Fruit fly (Drosophila melanogaster) whole organism, embryonic: ENCODE measurements around the gene Ugt35A1.

Experiments used
- Atf3 ChIP-seq: fragments of 200-800 bp; sonication (Bioruptor generic); optimal IDR thresholded peaks from 3 replicates; lab custom pipeline; 2016; ENCODE audit warnings: missing biosample characterization, missing genetic modification characterization
- Blimp-1 ChIP-seq: fragments of 200-800 bp; sonication (Bioruptor generic); optimal IDR thresholded peaks from 3 replicates; lab custom pipeline; 2018; ENCODE audit warnings: missing biosample characterization, missing genetic modification characterization, mild to moderate bottlenecking, moderate library complexity, missing genetic modification reagents
- CG10565 ChIP-seq: fragments of 200-800 bp; sonication (Bioruptor generic); optimal IDR thresholded peaks from 3 replicates; lab custom pipeline; 2016; ENCODE audit warnings: missing biosample characterization, mild to moderate bottlenecking, missing genetic modification characterization
- CG12744 ChIP-seq: fragments of 200-800 bp; sonication (Bioruptor generic); optimal IDR thresholded peaks from 2 replicates; lab custom pipeline; 2016; ENCODE audit warnings: missing biosample characterization, missing genetic modification characterization
- CG13287 ChIP-seq: fragments of 200-800 bp; sonication (Bioruptor generic); IDR thresholded peaks from 2 replicates; pipeline ENCODE4 v1.3.6; 2022; ENCODE audit warnings: missing biosample characterization, missing genetic modification characterization; ENCODE audit not compliant: partially characterized antibody
- CG13624 ChIP-seq: fragments of 200-800 bp; sonication (Bioruptor generic); optimal IDR thresholded peaks from 2 replicates; lab custom pipeline; 2016; ENCODE audit warnings: missing biosample characterization, missing genetic modification characterization
- CG17359 ChIP-seq: fragments of 200-800 bp; sonication (Bioruptor generic); optimal IDR thresholded peaks from 3 replicates; lab custom pipeline; 2018; ENCODE audit warnings: missing biosample characterization, mild to moderate bottlenecking, missing genetic modification characterization, moderate library complexity
- CG17612 ChIP-seq: fragments of 200-800 bp; sonication (Bioruptor generic); IDR thresholded peaks from 2 replicates; pipeline ENCODE4 v1.3.6; 2022; ENCODE audit warnings: missing biosample characterization, missing genetic modification characterization
- CG17829 ChIP-seq: fragments of 200-800 bp; optimal IDR thresholded peaks from 2 replicates; lab custom pipeline; 2019; ENCODE audit warnings: missing biosample characterization, mild to moderate bottlenecking, missing genetic modification characterization, moderate library complexity
- CG18011 ChIP-seq: fragments of 200-800 bp; sonication (Bioruptor generic); optimal IDR thresholded peaks from 2 replicates; lab custom pipeline; 2017; ENCODE audit warnings: missing biosample characterization, missing genetic modification characterization, mild to moderate bottlenecking, moderate library complexity, missing genotype
- CG1832 ChIP-seq: fragments of 200-800 bp; sonication (Bioruptor generic); optimal IDR thresholded peaks from 2 replicates; lab custom pipeline; 2017; ENCODE audit warnings: missing biosample characterization, mild to moderate bottlenecking, missing genetic modification characterization, inconsistent platforms
- CG18764 ChIP-seq: fragments of 200-800 bp; sonication (Bioruptor generic); optimal IDR thresholded peaks from 3 replicates; lab custom pipeline; 2016; ENCODE audit warnings: missing biosample characterization, missing genetic modification characterization
- CG2875 ChIP-seq: fragments of 200-800 bp; sonication (Bioruptor generic); optimal IDR thresholded peaks from 2 replicates; lab custom pipeline; 2017; ENCODE audit warnings: missing biosample characterization, mild to moderate bottlenecking, missing genetic modification characterization, missing genetic modification reagents
- CG3065 ChIP-seq: fragments of 200-800 bp; sonication (Bioruptor generic); optimal IDR thresholded peaks from 2 replicates; lab custom pipeline; 2016; ENCODE audit warnings: missing biosample characterization, missing genetic modification characterization
- CG32532 ChIP-seq: fragments of 200-800 bp; sonication (Bioruptor generic); IDR thresholded peaks from 2 replicates; pipeline ENCODE4 v1.3.6; 2022; ENCODE audit warnings: missing biosample characterization, missing genetic modification characterization
- CG3281 ChIP-seq: fragments of 200-800 bp; sonication (Bioruptor generic); optimal IDR thresholded peaks from 3 replicates; lab custom pipeline; 2017; ENCODE audit warnings: missing biosample characterization, mild to moderate bottlenecking, missing genetic modification characterization
- CG4282 ChIP-seq: fragments of 200-800 bp; sonication (Bioruptor generic); optimal IDR thresholded peaks from 2 replicates; lab custom pipeline; 2016; ENCODE audit warnings: missing biosample characterization, missing genetic modification characterization
- CG6854 ChIP-seq: fragments of 200-800 bp; sonication (Bioruptor generic); optimal IDR thresholded peaks from 3 replicates; lab custom pipeline; 2017; ENCODE audit warnings: missing biosample characterization, mild to moderate bottlenecking, missing genetic modification characterization
- CG7745 ChIP-seq: fragments of 200-800 bp; sonication (Bioruptor generic); optimal IDR thresholded peaks from 2 replicates; lab custom pipeline; 2018; ENCODE audit warnings: missing biosample characterization, mild to moderate bottlenecking, missing genetic modification characterization, moderate library complexity
- CG8765 ChIP-seq: fragments of 200-800 bp; sonication (Bioruptor generic); IDR thresholded peaks from 2 replicates; pipeline ENCODE4 v1.3.6; 2022; ENCODE audit warnings: missing biosample characterization, missing genetic modification characterization
- Fer1 ChIP-seq: fragments of 200-800 bp; sonication (Bioruptor generic); optimal IDR thresholded peaks from 2 replicates; lab custom pipeline; 2017; ENCODE audit warnings: missing biosample characterization, mild to moderate bottlenecking, missing genetic modification characterization
- Hmx ChIP-seq: fragments of 200-800 bp; sonication (Bioruptor generic); optimal IDR thresholded peaks from 2 replicates; lab custom pipeline; 2016; ENCODE audit warnings: missing biosample characterization, missing genetic modification characterization
- Hr51 ChIP-seq, 2 experiments: fragments of 200-800 bp; sonication (Bioruptor generic); optimal IDR thresholded peaks; 2 replicates in 1 of 2; 3 replicates in 1 of 2; lab custom pipeline; 2016 to 2018; ENCODE audit warnings: missing biosample characterization in 2 of 2, missing genetic modification characterization in 2 of 2, mild to moderate bottlenecking in 1 of 2, moderate library complexity in 1 of 2
- Mrtf ChIP-seq: fragments of 200-800 bp; sonication (Bioruptor generic); IDR thresholded peaks from 3 replicates; pipeline ENCODE4 v1.3.6; 2022; ENCODE audit warnings: missing biosample characterization, missing genetic modification characterization
- NFAT ChIP-seq: fragments of 200-800 bp; sonication (Bioruptor generic); IDR thresholded peaks from 2 replicates; pipeline ENCODE4 v1.3.6; 2022; ENCODE audit warnings: missing biosample characterization, missing genetic modification characterization
- Nf-YA ChIP-seq: fragments of 200-800 bp; sonication (Bioruptor generic); IDR thresholded peaks from 2 replicates; pipeline ENCODE4 v1.3.6; 2022; ENCODE audit warnings: missing biosample characterization, missing genetic modification characterization
- Nf-YC ChIP-seq: fragments of 200-800 bp; optimal IDR thresholded peaks from 3 replicates; lab custom pipeline; 2019; ENCODE audit warnings: missing biosample characterization, mild to moderate bottlenecking, missing genetic modification characterization, moderate library complexity
- PHDP ChIP-seq: fragments of 200-800 bp; sonication (Bioruptor generic); optimal IDR thresholded peaks from 3 replicates; lab custom pipeline; 2018; ENCODE audit warnings: missing biosample characterization, mild to moderate bottlenecking, missing genetic modification characterization, moderate library complexity
- Rx ChIP-seq: fragments of 200-800 bp; sonication (Bioruptor generic); IDR thresholded peaks from 2 replicates; pipeline ENCODE4 v1.3.6; 2022; ENCODE audit warnings: missing biosample characterization, missing genetic modification characterization
- Scr ChIP-seq: fragments of 200-800 bp; sonication (Bioruptor generic); IDR thresholded peaks from 2 replicates; pipeline ENCODE4 v1.3.6; 2022; ENCODE audit warnings: missing biosample characterization, missing genetic modification characterization; ENCODE audit not compliant: partially characterized antibody
- Side ChIP-seq: fragments of 200-800 bp; sonication (Bioruptor generic); optimal IDR thresholded peaks from 2 replicates; lab custom pipeline; 2016; ENCODE audit warnings: missing biosample characterization, missing genetic modification characterization
- Sox100B ChIP-seq: fragments of 200-800 bp; sonication (Bioruptor generic); optimal IDR thresholded peaks from 3 replicates; lab custom pipeline; 2018; ENCODE audit warnings: missing biosample characterization, mild to moderate bottlenecking, missing genetic modification characterization
- Xrp1 ChIP-seq: fragments of 200-800 bp; sonication (Bioruptor generic); IDR thresholded peaks from 2 replicates; pipeline ENCODE4 v1.3.6; 2022; ENCODE audit warnings: missing biosample characterization, missing genetic modification characterization
- YL-1 ChIP-seq: fragments of 200-800 bp; sonication (Bioruptor generic); optimal IDR thresholded peaks from 3 replicates; lab custom pipeline; 2017; ENCODE audit warnings: missing biosample characterization, mild to moderate bottlenecking, missing genetic modification characterization
- bab2 ChIP-seq: fragments of 200-800 bp; sonication (Bioruptor generic); optimal IDR thresholded peaks from 2 replicates; lab custom pipeline; 2016; ENCODE audit warnings: missing biosample characterization, missing genetic modification characterization
- chm ChIP-seq: fragments of 200-800 bp; sonication (Bioruptor generic); IDR thresholded peaks from 2 replicates; pipeline ENCODE4 v1.3.6; 2022; ENCODE audit warnings: missing biosample characterization, missing genetic modification characterization
- fd102C ChIP-seq: fragments of 200-800 bp; sonication (Bioruptor generic); optimal IDR thresholded peaks from 2 replicates; lab custom pipeline; 2018; ENCODE audit warnings: missing biosample characterization, mild to moderate bottlenecking, missing genetic modification characterization, moderate library complexity
- grau ChIP-seq: fragments of 200-800 bp; optimal IDR thresholded peaks from 3 replicates; lab custom pipeline; 2019; ENCODE audit warnings: missing biosample characterization, mild to moderate bottlenecking, missing genetic modification characterization, moderate library complexity
- kay ChIP-seq: fragments of 200-800 bp; sonication (Bioruptor generic); optimal IDR thresholded peaks from 2 replicates; lab custom pipeline; 2016; ENCODE audit warnings: missing biosample characterization, missing genetic modification characterization
- knrl ChIP-seq: fragments of 200-800 bp; sonication (Bioruptor generic); IDR thresholded peaks from 3 replicates; pipeline ENCODE4 v1.3.6; 2022; ENCODE audit warnings: missing biosample characterization, missing genetic modification characterization; ENCODE audit not compliant: partially characterized antibody
- luna ChIP-seq: fragments of 200-800 bp; sonication (Bioruptor generic); optimal IDR thresholded peaks from 2 replicates; lab custom pipeline; 2016; ENCODE audit warnings: missing biosample characterization, missing genetic modification characterization
- p53 ChIP-seq: fragments of 200-800 bp; sonication (Bioruptor generic); optimal IDR thresholded peaks from 2 replicates; lab custom pipeline; 2016; ENCODE audit warnings: missing biosample characterization, missing genetic modification characterization
- pnt ChIP-seq: fragments of 200-800 bp; sonication (Bioruptor generic); optimal IDR thresholded peaks from 3 replicates; lab custom pipeline; 2016; ENCODE audit warnings: missing biosample characterization, missing genetic modification characterization
- schlank ChIP-seq: fragments of 200-800 bp; sonication (Bioruptor generic); optimal IDR thresholded peaks from 2 replicates; lab custom pipeline; 2018; ENCODE audit warnings: missing biosample characterization, mild to moderate bottlenecking, missing genetic modification characterization
- sens ChIP-seq: fragments of 200-800 bp; sonication (Bioruptor generic); peaks from one replicate; lab custom pipeline; 2016; ENCODE audit warnings: missing biosample characterization, missing genetic modification characterization
- sna ChIP-seq: fragments of 200-800 bp; sonication (Bioruptor generic); IDR thresholded peaks from 2 replicates; pipeline ENCODE4 v1.3.6; 2022; ENCODE audit warnings: missing biosample characterization, missing genetic modification characterization; ENCODE audit not compliant: partially characterized antibody
- sr ChIP-seq: fragments of 200-800 bp; sonication (Bioruptor generic); IDR thresholded peaks from 3 replicates; pipeline ENCODE4 v1.3.6; 2022; ENCODE audit warnings: missing biosample characterization, missing genetic modification characterization
- stwl ChIP-seq: fragments of 200-800 bp; sonication (Bioruptor generic); optimal IDR thresholded peaks from 3 replicates; lab custom pipeline; 2018; ENCODE audit warnings: missing biosample characterization, mild to moderate bottlenecking, missing genetic modification characterization, moderate library complexity
- tap ChIP-seq: fragments of 200-800 bp; optimal IDR thresholded peaks from 3 replicates; lab custom pipeline; 2019; ENCODE audit warnings: missing biosample characterization, mild to moderate bottlenecking, missing genetic modification characterization, moderate library complexity
- unpg ChIP-seq: fragments of 200-800 bp; sonication (Bioruptor generic); optimal IDR thresholded peaks from 3 replicates; lab custom pipeline; 2018; ENCODE audit warnings: missing biosample characterization, mild to moderate bottlenecking, missing genetic modification characterization, moderate library complexity
- wek ChIP-seq: fragments of 200-800 bp; sonication (Bioruptor generic); optimal IDR thresholded peaks from 3 replicates; lab custom pipeline; 2018; ENCODE audit warnings: missing biosample characterization, mild to moderate bottlenecking, missing genetic modification characterization, moderate library complexity

Gene Ugt35A1

dm6 chr3R:11214449-11214950 is 42.0 kb upstream of the Ugt35A1 start, which contains the start of gene ZnT86D (continued):
- TF ChIP-seq Rx (GFP tag; lab: Robert Waterston, UW) (no peak), CG13624 (GFP tag; lab: Kevin White, UChicago) (peak; percentile 11), Scr (GFP tag; lab: Robert Waterston, UW) (no peak), CG2875 (GFP tag; lab: Kevin White, UChicago) (no peak), sr (GFP tag; lab: Robert Waterston, UW) (no peak), schlank (peak; percentile 57), kay (peak; percentile 40), grau (peak; percentile 99), NFAT (no peak), tap (peak; percentile 43), CG1832 (GFP tag; lab: Kevin White, UChicago) (no peak), CG10565 (GFP tag; lab: Kevin White, UChicago) (no peak), CG12744 (GFP tag; lab: Kevin White, UChicago) (peak; percentile 1), Nf-YA (GFP tag; lab: Robert Waterston, UW) (no peak), Fer1 (GFP tag; lab: Kevin White, UChicago) (peak; percentile 67), p53 (GFP tag; lab: Kevin White, UChicago) (no peak), wek (GFP tag; lab: Kevin White, UChicago) (no peak), CG7745 (tag; lab: Kevin White, UChicago) (no peak), CG8765 (GFP tag; lab: Robert Waterston, UW) (no peak), Mrtf (peak; percentile 60; the same call in 2 of the 3 replicates), CG13287 (GFP tag; lab: Robert Waterston, UW) (no peak), Xrp1 (GFP tag; lab: Robert Waterston, UW) (peak; percentile 30; the same call in 1 of the 2 replicates), PHDP (tag; lab: Kevin White, UChicago) (peak; percentile 69), Hmx (no peak), Hr51 (GFP tag; optimal IDR thresholded peaks at IDR 0.05; lab: Kevin White, UChicago) (peak; percentile 34 to 62), YL-1 (GFP tag; lab: Kevin White, UChicago) (peak; percentile 80), CG18011 (GFP tag; lab: Kevin White, UChicago) (peak; percentile 8), CG3281 (GFP tag; lab: Kevin White, UChicago) (peak; percentile 66), unpg (GFP tag; lab: Kevin White, UChicago) (peak; percentile 58), bab2 (peak; percentile 49), CG32532 (GFP tag; lab: Robert Waterston, UW) (peak; percentile 68), Blimp-1 (GFP tag; lab: Kevin White, UChicago) (peak; percentile 43), knrl (GFP tag; lab: Robert Waterston, UW) (no peak), CG17612 (no peak), sens (GFP tag; lab: Kevin White, UChicago) (peak; percentile 90), CG17829 (tag; lab: Kevin White, UChicago) (peak; percentile 62), chm (GFP tag; lab: Robert Waterston, UW) (no peak), Atf3 (GFP tag; lab: Kevin White, UChicago) (peak; percentile 39), CG3065 (GFP tag; lab: Kevin White, UChicago) (no peak), fd102C (no peak), Sox100B (peak; percentile 72), CG4282 (GFP tag; lab: Kevin White, UChicago) (no peak), stwl (tag; lab: Kevin White, UChicago) (peak; percentile 58), Nf-YC (tag; lab: Kevin White, UChicago) (peak; percentile 79), Side (GFP tag; lab: Kevin White, UChicago) (peak; percentile 13), pnt (GFP tag; lab: Kevin White, UChicago) (peak; percentile 22), luna (GFP tag; lab: Kevin White, UChicago) (no peak), CG17359 (tag; lab: Kevin White, UChicago) (peak; percentile 51), CG18764 (GFP tag; lab: Kevin White, UChicago) (no peak), sna (no peak), CG6854 (GFP tag; lab: Kevin White, UChicago) (no peak)
